Worm (Caenorhabditis elegans) whole organism, mixed stage, embryonic: ENCODE results near the gene M28.4.

ENCODE experiments used
- cnd-1 ChIP-seq: fragments of 200-800 bp; sonication (Bioruptor generic); optimal IDR thresholded peaks from 2 replicates; lab custom pipeline; 2018; ENCODE audit warnings: mild to moderate bottlenecking, missing genetic modification characterization, missing compliant biosample characterization
- elt-3 ChIP-seq: fragments of 150-350 bp; optimal IDR thresholded peaks from 2 replicates; lab custom pipeline; 2014; ENCODE audit warnings: missing biosample characterization, missing genetic modification characterization
- flh-1 ChIP-seq: fragments of 200-800 bp; sonication (Bioruptor generic); optimal IDR thresholded peaks from 2 replicates; lab custom pipeline; 2018; ENCODE audit warnings: mild to moderate bottlenecking, missing genetic modification characterization, moderate library complexity, missing compliant biosample characterization
- lsy-2 ChIP-seq: fragments of 150-350 bp; optimal IDR thresholded peaks from 2 replicates; lab custom pipeline; 2014; ENCODE audit warnings: missing biosample characterization, missing genetic modification characterization
- mep-1 ChIP-seq: fragments of 150-350 bp; optimal IDR thresholded peaks from 2 replicates; lab custom pipeline; 2017; ENCODE audit warnings: missing biosample characterization, missing genetic modification reagents, missing genetic modification characterization, inconsistent platforms
- nhr-12 ChIP-seq: fragments of 150-350 bp; optimal IDR thresholded peaks from 2 replicates; lab custom pipeline; 2014; ENCODE audit warnings: missing biosample characterization, missing genetic modification characterization
- nhr-76 ChIP-seq: sonication (generic microtip); optimal IDR thresholded peaks from 2 replicates; lab custom pipeline; 2017; ENCODE audit warnings: missing biosample characterization, missing genetic modification characterization
- pha-4 ChIP-seq: fragments of 150-350 bp; optimal IDR thresholded peaks from 2 replicates; lab custom pipeline; 2018; ENCODE audit warnings: missing biosample characterization, missing genetic modification reagents, missing genetic modification characterization
- snpc-4 ChIP-seq: fragments of 150-350 bp; optimal IDR thresholded peaks from 2 replicates; lab custom pipeline; 2014; ENCODE audit warnings: missing biosample characterization, missing genetic modification characterization
- unc-39 ChIP-seq: fragments of 150-350 bp; optimal IDR thresholded peaks from 2 replicates; lab custom pipeline; 2014; ENCODE audit warnings: missing biosample characterization, missing genetic modification characterization
- unc-62 ChIP-seq: fragments of 150-350 bp; optimal IDR thresholded peaks from 2 replicates; lab custom pipeline; 2014; ENCODE audit warnings: missing biosample characterization, missing genetic modification reagents, missing genetic modification characterization
- ztf-11 ChIP-seq: fragments of 150-350 bp; optimal IDR thresholded peaks from 2 replicates; lab custom pipeline; 2014; ENCODE audit warnings: missing biosample characterization, missing genetic modification characterization

ce11 chrII:10656395-10656794 is 12.9 kb downstream of the M28.4 start:
- TF ChIP-seq unc-62 (no peak), ztf-11 (tag; lab: Kevin White, UChicago) (no peak), nhr-76 (tag; lab: Kevin White, UChicago) (no peak), nhr-12 (tag; lab: Kevin White, UChicago) (no peak), lsy-2 (tag; lab: Kevin White, UChicago) (no peak), pha-4 (tag; lab: Kevin White, UChicago) (no peak), unc-39 (tag; lab: Kevin White, UChicago) (no peak), snpc-4 (tag; lab: Kevin White, UChicago) (no peak), flh-1 (GFP tag; lab: Kevin White, UChicago) (no peak), elt-3 (tag; lab: Kevin White, UChicago) (no peak), mep-1 (tag; lab: Kevin White, UChicago) (no peak), cnd-1 (no peak)
